Worm (Caenorhabditis elegans): ENCODE data around the gene F17C8.6.

Gene F17C8.6

ce11 chrIII:4756983-4757382 lies 11.1 kb upstream of the F17C8.6 start, which contains the start of gene fbxl-2 (continued):
- TF ChIP-seq gei-17 (GFP tag; optimal IDR thresholded peaks at IDR 0.05) = peak; percentile 78
- no peak for TF ChIP-seq sea-2 (GFP tag; IDR thresholded peaks at IDR 0.05)
- TF ChIP-seq die-1 (tag; optimal IDR thresholded peaks at IDR 0.05) = no peak
- no peak for TF ChIP-seq sptf-2 (GFP tag; optimal IDR thresholded peaks at IDR 0.05)
- peak; percentile 91 for TF ChIP-seq K11D2.4 (GFP tag; IDR thresholded peaks at IDR 0.05)
- peak; percentile 64 for TF ChIP-seq F49E8.2 (tag; optimal IDR thresholded peaks at IDR 0.05; ENCODE audit: insufficient read depth)
- TF ChIP-seq him-1 (tag; optimal IDR thresholded peaks at IDR 0.05) = peak; percentile 10
- TF ChIP-seq C06A6.2 (GFP tag; conservative IDR thresholded peaks at IDR 0.05) = peak; percentile 85
- no peak for TF ChIP-seq mxl-1 (tag; optimal IDR thresholded peaks at IDR 0.05)

DNA sequence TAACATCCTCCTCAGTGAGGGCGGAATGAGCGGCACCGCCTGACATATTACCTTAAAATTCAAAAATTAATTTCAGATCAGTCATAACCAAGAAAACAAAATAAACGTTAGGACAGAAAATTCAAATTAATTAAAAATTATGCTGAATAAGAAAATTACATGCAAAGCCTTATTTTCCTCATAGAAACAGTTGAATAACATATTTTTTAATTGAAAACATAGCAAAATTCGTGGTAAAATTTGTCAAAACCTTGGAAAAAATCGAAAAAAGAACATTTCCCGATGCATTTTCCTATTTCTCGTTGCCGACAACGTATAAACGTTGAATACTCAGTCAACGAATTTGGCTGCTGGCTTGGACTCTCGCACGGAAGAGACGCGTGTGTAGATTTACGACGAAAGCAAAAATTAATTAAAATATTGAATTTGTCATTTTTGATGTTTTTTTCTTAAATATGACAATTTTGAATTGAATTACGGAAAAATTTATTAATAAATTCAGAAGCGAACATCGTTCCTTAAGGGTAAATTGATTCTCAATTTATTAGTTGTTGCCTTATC lies 8.2 kb upstream of the F17C8.6 start, which contains the start of the genes rps-0 and rbg-3:
TSS of gene rps-0 (minus strand) at position 51 of the 561 bp plus-strand sequence.
TSS of gene rbg-3 (plus strand) at position 424 of the 561 bp plus-strand sequence.
- TF ChIP-seq rcor-1 (GFP tag; IDR thresholded peaks at IDR 0.05) = peak; percentile 80
- no peak for TF ChIP-seq athp-1 (tag; optimal IDR thresholded peaks at IDR 0.05)
- TF ChIP-seq Y53F4B.3 (GFP tag; IDR thresholded peaks at IDR 0.05) = no peak
- no peak for TF ChIP-seq F52B5.7 (tag; optimal IDR thresholded peaks at IDR 0.05)
- no peak for TF ChIP-seq F57A8.1 (GFP tag; optimal IDR thresholded peaks at IDR 0.05)
- no peak for TF ChIP-seq ceh-58 (GFP tag; IDR thresholded peaks at IDR 0.05)
- TF ChIP-seq nhr-179 (tag; optimal IDR thresholded peaks at IDR 0.05) = no peak
- TF ChIP-seq lsl-1 (GFP tag; optimal IDR thresholded peaks at IDR 0.05) = peak; percentile 68
- peak; percentile 86 for TF ChIP-seq ZK185.1 (tag; optimal IDR thresholded peaks at IDR 0.05; ENCODE audit: poor library complexity, severe bottlenecking)
- TF ChIP-seq Y53G8AR.9 (GFP tag; conservative IDR thresholded peaks at IDR 0.05) = peak; percentile 58; the same call in 1 of the 2 replicates
- TF ChIP-seq ztf-22 (GFP tag; optimal IDR thresholded peaks at IDR 0.05) = no peak
- peak in 1 of 2 experiments; percentile 74 for TF ChIP-seq let-607 (tag; optimal IDR thresholded peaks at IDR 0.05)
- TF ChIP-seq mes-4 (tag; optimal IDR thresholded peaks at IDR 0.05) = no peak
- TF ChIP-seq lin-54 (GFP tag; optimal IDR thresholded peaks at IDR 0.05) = peak; percentile 89
- peak; percentile 86 for TF ChIP-seq nfyb-1 (GFP tag; IDR thresholded peaks at IDR 0.05)
- TF ChIP-seq nfya-1 (tag; optimal IDR thresholded peaks at IDR 0.05; ENCODE audit: borderline replicate concordance, insufficient read depth) = no peak
- no peak for TF ChIP-seq egrh-3 (GFP tag; IDR thresholded peaks at IDR 0.05)
- TF ChIP-seq T07F8.4 (tag; optimal IDR thresholded peaks at IDR 0.05) = no peak
- peak; percentile 48; the same call in 1 of the 2 replicates for TF ChIP-seq attf-3 (GFP tag; conservative IDR thresholded peaks at IDR 0.05)
- TF ChIP-seq snpc-4 (GFP tag; optimal IDR thresholded peaks at IDR 0.05) = no peak
- TF ChIP-seq snpc-4 (tag; optimal IDR thresholded peaks at IDR 0.05) = peak in 3 of 4 experiments; percentile 53 to 74 (median 61)
- TF ChIP-seq lir-1 (GFP tag; conservative IDR thresholded peaks at IDR 0.05) = 0 out of 2 replicates have a peak, but pooled peaks have one; percentile 22
- peak; percentile 56; the same call in 1 of the 2 replicates for TF ChIP-seq hsf-1 (GFP tag; IDR thresholded peaks at IDR 0.05)
- TF ChIP-seq F23B12.7 (tag; optimal IDR thresholded peaks at IDR 0.05; ENCODE audit: insufficient read depth) = peak; percentile 94
- TF ChIP-seq madf-6 (GFP tag; IDR thresholded peaks at IDR 0.05) = peak; percentile 82
- TF ChIP-seq ztf-28 (GFP tag; IDR thresholded peaks at IDR 0.05) = 0 out of 2 replicates have a peak, but pooled peaks have one; percentile 30
- no peak for TF ChIP-seq zfh-2 (GFP tag; conservative IDR thresholded peaks at IDR 0.05)
- no peak for TF ChIP-seq F39B2.1 (GFP tag; IDR thresholded peaks at IDR 0.05)
- TF ChIP-seq ama-1 (optimal IDR thresholded peaks at IDR 0.05) = no peak
- no peak for TF ChIP-seq ama-1 (GFP tag; optimal IDR thresholded peaks at IDR 0.05)
- 0 out of 2 replicates have a peak, but pooled peaks have one; percentile 35 for TF ChIP-seq B0336.3 (GFP tag; IDR thresholded peaks at IDR 0.05)
- peak; percentile 46; the same call in 1 of the 2 replicates for TF ChIP-seq C17E4.6 (GFP tag; IDR thresholded peaks at IDR 0.05)
- peak; percentile 77 for TF ChIP-seq madf-10 (tag; optimal IDR thresholded peaks at IDR 0.05)
- TF ChIP-seq ztf-6 (GFP tag; IDR thresholded peaks at IDR 0.05) = no peak
- no peak for TF ChIP-seq cebp-1 (GFP tag; IDR thresholded peaks at IDR 0.05)
- TF ChIP-seq cebp-1 (tag; optimal IDR thresholded peaks at IDR 0.05) = peak; percentile 80
- TF ChIP-seq ztf-18 (tag; optimal IDR thresholded peaks at IDR 0.05) = peak; percentile 90
- TF ChIP-seq mel-28 (tag; optimal IDR thresholded peaks at IDR 0.05; ENCODE audit: borderline replicate concordance) = no peak
